Worm (Caenorhabditis elegans) whole organism, early embryonic: ENCODE measurements around the gene F39C12.1.

ENCODE experiments used
- B0310.2 ChIP-seq: sonication (generic microtip); optimal IDR thresholded peaks from 2 replicates; lab custom pipeline; 2016; ENCODE audit warnings: mild to moderate bottlenecking, missing genetic modification characterization, missing compliant biosample characterization
- F13C5.2 ChIP-seq: sonication (generic microtip); optimal IDR thresholded peaks from 2 replicates; lab custom pipeline; 2017; ENCODE audit warnings: mild to moderate bottlenecking, missing genetic modification characterization, inconsistent platforms, missing compliant biosample characterization
- aly-1 ChIP-seq: sonication (generic microtip); optimal IDR thresholded peaks from 2 replicates; lab custom pipeline; 2016; ENCODE audit warnings: missing genetic modification characterization, missing compliant biosample characterization
- ama-1 ChIP-seq: fragments of 150-350 bp; optimal IDR thresholded peaks from 2 replicates; lab custom pipeline; 2014
- ceh-13 ChIP-seq: fragments of 200-800 bp; sonication (Bioruptor generic); optimal IDR thresholded peaks from 2 replicates; lab custom pipeline; 2018; ENCODE audit warnings: mild to moderate bottlenecking, missing genetic modification characterization, missing compliant biosample characterization
- ceh-36 ChIP-seq: sonication (generic microtip); optimal IDR thresholded peaks from 2 replicates; lab custom pipeline; 2016; ENCODE audit warnings: missing genetic modification characterization, inconsistent platforms, missing compliant biosample characterization
- ets-7 ChIP-seq: sonication (generic microtip); optimal IDR thresholded peaks from 2 replicates; lab custom pipeline; 2016; ENCODE audit warnings: missing genotype, missing genetic modification characterization, missing compliant biosample characterization
- flt-1 ChIP-seq: fragments of 200-800 bp; sonication (Bioruptor generic); IDR thresholded peaks from 2 replicates; pipeline ENCODE4 v1.3.6; 2022; ENCODE audit warnings: missing genetic modification characterization, missing compliant biosample characterization
- hmbx-1 ChIP-seq: sonication (generic microtip); optimal IDR thresholded peaks from 2 replicates; lab custom pipeline; 2016; ENCODE audit warnings: mild to moderate bottlenecking, missing genetic modification characterization, missing compliant biosample characterization
- hmg-4 ChIP-seq: fragments of 200-800 bp; sonication (Bioruptor generic); optimal IDR thresholded peaks from 2 replicates; lab custom pipeline; 2018; ENCODE audit warnings: mild to moderate bottlenecking, missing genetic modification characterization, missing compliant biosample characterization
- hnd-1 ChIP-seq: sonication (generic microtip); optimal IDR thresholded peaks from 2 replicates; lab custom pipeline; 2016; ENCODE audit warnings: missing genetic modification characterization, missing compliant biosample characterization
- pes-1 ChIP-seq: fragments of 200-800 bp; sonication (Bioruptor generic); IDR thresholded peaks from 2 replicates; pipeline ENCODE4 v1.3.6; 2022; ENCODE audit warnings: missing genetic modification reagents, missing genetic modification characterization, missing compliant biosample characterization
- scrt-1 ChIP-seq: fragments of 200-800 bp; sonication (Bioruptor generic); IDR thresholded peaks from 2 replicates; pipeline ENCODE4 v1.3.6; 2022; ENCODE audit warnings: missing genetic modification characterization, missing compliant biosample characterization
- sea-1 ChIP-seq: fragments of 200-800 bp; sonication (Bioruptor generic); conservative IDR thresholded peaks from 2 replicates; pipeline ENCODE4 v1.3.6; 2022; ENCODE audit warnings: missing genetic modification characterization, missing compliant biosample characterization
- tbx-11 ChIP-seq: fragments of 200-800 bp; sonication (Bioruptor generic); IDR thresholded peaks from 2 replicates; pipeline ENCODE4 v1.3.6; 2022; ENCODE audit warnings: missing genetic modification characterization, missing compliant biosample characterization
- tbx-37 ChIP-seq: fragments of 200-800 bp; sonication (Bioruptor generic); conservative IDR thresholded peaks from 2 replicates; pipeline ENCODE4 v1.3.6; 2022; ENCODE audit warnings: missing genetic modification reagents, missing genetic modification characterization, missing compliant biosample characterization
- tra-4 ChIP-seq: sonication (generic microtip); optimal IDR thresholded peaks from 2 replicates; lab custom pipeline; 2017; ENCODE audit warnings: missing genetic modification characterization, missing compliant biosample characterization

The F39C12.1 gene

ce11 chrX:4864214-4864613, 11.2 kb upstream of the F39C12.1 start:
- TF ChIP-seq ceh-36 (tag; lab: Kevin White, UChicago), result no peak
- TF ChIP-seq ceh-13, result no peak
- TF ChIP-seq tbx-11 (GFP tag; lab: Robert Waterston, UW), result no peak
- no peak for TF ChIP-seq pes-1 (GFP tag; lab: Robert Waterston, UW)
- TF ChIP-seq aly-1 (tag; lab: Kevin White, UChicago), result no peak
- no peak for TF ChIP-seq sea-1 (GFP tag; lab: Robert Waterston, UW)
- no peak for TF ChIP-seq tra-4 (tag; lab: Kevin White, UChicago)
- no peak for TF ChIP-seq F13C5.2 (tag; lab: Kevin White, UChicago)
- TF ChIP-seq hmg-4, result no peak
- no peak for TF ChIP-seq ama-1 (lab: Kevin White, UChicago)
- TF ChIP-seq scrt-1 (GFP tag; lab: Robert Waterston, UW), result no peak
- no peak for TF ChIP-seq ets-7 (tag; lab: Kevin White, UChicago)
- no peak for TF ChIP-seq flt-1
- no peak for TF ChIP-seq B0310.2 (tag; lab: Kevin White, UChicago)
- TF ChIP-seq tbx-37 (GFP tag; lab: Robert Waterston, UW), result no peak
- no peak for TF ChIP-seq hnd-1 (tag; lab: Kevin White, UChicago)
- no peak for TF ChIP-seq hmbx-1 (tag; lab: Kevin White, UChicago)

ce11 chrX:4862062-4862461, 9.1 kb upstream of the F39C12.1 start:
- TF ChIP-seq ceh-13 (no peak), hmbx-1 (tag; lab: Kevin White, UChicago) (no peak), hmg-4 (no peak), aly-1 (tag; lab: Kevin White, UChicago) (no peak), tra-4 (tag; lab: Kevin White, UChicago) (no peak), flt-1 (no peak), pes-1 (GFP tag; lab: Robert Waterston, UW) (no peak), ama-1 (lab: Kevin White, UChicago) (no peak), scrt-1 (GFP tag; lab: Robert Waterston, UW) (no peak), tbx-37 (GFP tag; lab: Robert Waterston, UW) (no peak), F13C5.2 (tag; lab: Kevin White, UChicago) (no peak), ets-7 (tag; lab: Kevin White, UChicago) (no peak), sea-1 (GFP tag; lab: Robert Waterston, UW) (no peak), B0310.2 (tag; lab: Kevin White, UChicago) (no peak), ceh-36 (tag; lab: Kevin White, UChicago) (no peak), hnd-1 (tag; lab: Kevin White, UChicago) (no peak), tbx-11 (GFP tag; lab: Robert Waterston, UW) (no peak)

- no peak for TF ChIP-seq hmbx-1 (tag; lab: Kevin White, UChicago)
- TF ChIP-seq tbx-37 (GFP tag; lab: Robert Waterston, UW), result no peak
- TF ChIP-seq scrt-1 (GFP tag; lab: Robert Waterston, UW), result no peak
- TF ChIP-seq ama-1 (lab: Kevin White, UChicago), result no peak
- TF ChIP-seq tbx-11 (GFP tag; lab: Robert Waterston, UW), result no peak
- TF ChIP-seq ets-7 (tag; lab: Kevin White, UChicago), result no peak
- no peak for TF ChIP-seq aly-1 (tag; lab: Kevin White, UChicago)
- TF ChIP-seq B0310.2 (tag; lab: Kevin White, UChicago), result no peak
- no peak for TF ChIP-seq F13C5.2 (tag; lab: Kevin White, UChicago)
- TF ChIP-seq ceh-13, result no peak
- no peak for TF ChIP-seq ceh-36 (tag; lab: Kevin White, UChicago)
- TF ChIP-seq hmg-4, result no peak
- no peak for TF ChIP-seq flt-1
- no peak for TF ChIP-seq pes-1 (GFP tag; lab: Robert Waterston, UW)
- no peak for TF ChIP-seq hnd-1 (tag; lab: Kevin White, UChicago)
- no peak for TF ChIP-seq sea-1 (GFP tag; lab: Robert Waterston, UW)
- TF ChIP-seq tra-4 (tag; lab: Kevin White, UChicago), result no peak
Observed at ce11 chrX:4861413-4861812, 8.4 kb upstream of the F39C12.1 start.

- no peak for TF ChIP-seq hmg-4
- TF ChIP-seq hnd-1 (tag; lab: Kevin White, UChicago), result no peak
- TF ChIP-seq ama-1 (lab: Kevin White, UChicago), result no peak
- no peak for TF ChIP-seq B0310.2 (tag; lab: Kevin White, UChicago)
- no peak for TF ChIP-seq scrt-1 (GFP tag; lab: Robert Waterston, UW)
- no peak for TF ChIP-seq sea-1 (GFP tag; lab: Robert Waterston, UW)
- no peak for TF ChIP-seq F13C5.2 (tag; lab: Kevin White, UChicago)
- TF ChIP-seq ceh-36 (tag; lab: Kevin White, UChicago), result no peak
- no peak for TF ChIP-seq ets-7 (tag; lab: Kevin White, UChicago)
- TF ChIP-seq flt-1, result no peak
- TF ChIP-seq tbx-37 (GFP tag; lab: Robert Waterston, UW), result no peak
- no peak for TF ChIP-seq pes-1 (GFP tag; lab: Robert Waterston, UW)
- TF ChIP-seq tbx-11 (GFP tag; lab: Robert Waterston, UW), result no peak
- TF ChIP-seq aly-1 (tag; lab: Kevin White, UChicago), result no peak
- no peak for TF ChIP-seq tra-4 (tag; lab: Kevin White, UChicago)
- no peak for TF ChIP-seq ceh-13
- TF ChIP-seq hmbx-1 (tag; lab: Kevin White, UChicago), result no peak
Observed at ce11 chrX:4859582-4860095, 6.6 kb upstream of the F39C12.1 start, which contains the start of gene add-1. Gene add-1, minus strand, starts transcription at chrX:4860045.

- TF ChIP-seq ets-7 (tag; lab: Kevin White, UChicago) (no peak), ceh-13 (no peak), ama-1 (lab: Kevin White, UChicago) (no peak), tbx-37 (GFP tag; lab: Robert Waterston, UW) (no peak), tra-4 (tag; lab: Kevin White, UChicago) (no peak), hmbx-1 (tag; lab: Kevin White, UChicago) (no peak), hnd-1 (tag; lab: Kevin White, UChicago) (no peak), aly-1 (tag; lab: Kevin White, UChicago) (no peak), hmg-4 (no peak), sea-1 (GFP tag; lab: Robert Waterston, UW) (no peak), flt-1 (no peak), pes-1 (GFP tag; lab: Robert Waterston, UW) (no peak), ceh-36 (tag; lab: Kevin White, UChicago) (no peak), F13C5.2 (tag; lab: Kevin White, UChicago) (no peak), scrt-1 (GFP tag; lab: Robert Waterston, UW) (no peak), tbx-11 (GFP tag; lab: Robert Waterston, UW) (no peak), B0310.2 (tag; lab: Kevin White, UChicago) (no peak)
Observed at ce11 chrX:4844765-4845164, 8.2 kb downstream of the F39C12.1 start.

ce11 chrX:4842305-4842704, 10.7 kb downstream of the F39C12.1 start:
- TF ChIP-seq flt-1 (no peak), hmg-4 (no peak), ceh-13 (no peak), ceh-36 (tag; lab: Kevin White, UChicago) (no peak), tbx-11 (GFP tag; lab: Robert Waterston, UW) (no peak), pes-1 (GFP tag; lab: Robert Waterston, UW) (no peak), hnd-1 (tag; lab: Kevin White, UChicago) (no peak), sea-1 (GFP tag; lab: Robert Waterston, UW) (no peak), B0310.2 (tag; lab: Kevin White, UChicago) (no peak), tra-4 (tag; lab: Kevin White, UChicago) (no peak), ets-7 (tag; lab: Kevin White, UChicago) (no peak), aly-1 (tag; lab: Kevin White, UChicago) (no peak), ama-1 (lab: Kevin White, UChicago) (no peak)
